Fruit fly (Drosophila melanogaster): ENCODE results near the gene Ccz1.

Ccz1 gene

dm6 chr3L:3892154-3892624 lies 6.8 kb downstream of the Ccz1 start, which contains the start of gene Fie (continued):
- TF ChIP-seq dl (GFP tag; optimal IDR thresholded peaks at IDR 0.05; ENCODE audit: insufficient read depth in 1 of 2, partially characterized antibody in 2 of 2) (no peak), usp (GFP tag; optimal IDR thresholded peaks at IDR 0.05) (no peak), fru (GFP tag; optimal IDR thresholded peaks at IDR 0.05) (peak; percentile 46)

- no peak for TF ChIP-seq Hnf4 (GFP tag; optimal IDR thresholded peaks at IDR 0.05)
- TF ChIP-seq dsf (GFP tag; optimal IDR thresholded peaks at IDR 0.05; ENCODE audit: borderline replicate concordance) = no peak
- no peak for TF ChIP-seq ey (GFP tag; optimal IDR thresholded peaks at IDR 0.05)
- no peak for TF ChIP-seq Abd-B (GFP tag; optimal IDR thresholded peaks at IDR 0.05)
- TF ChIP-seq pan (optimal IDR thresholded peaks at IDR 0.05) = no peak
- TF ChIP-seq OdsH (GFP tag; optimal IDR thresholded peaks at IDR 0.05) = no peak
- TF ChIP-seq Dfd (GFP tag; optimal IDR thresholded peaks at IDR 0.05) = no peak
- no peak for TF ChIP-seq Myc (optimal IDR thresholded peaks at IDR 0.05)
- no peak for TF ChIP-seq CG9705 (GFP tag; optimal IDR thresholded peaks at IDR 0.05)
- no peak for TF ChIP-seq CrebA (GFP tag; optimal IDR thresholded peaks at IDR 0.05; ENCODE audit: borderline replicate concordance)
- TF ChIP-seq psq (GFP tag; optimal IDR thresholded peaks at IDR 0.05) = no peak
- no peak for TF ChIP-seq h (GFP tag; optimal IDR thresholded peaks at IDR 0.05)
- TF ChIP-seq sage (GFP tag; optimal IDR thresholded peaks at IDR 0.05) = no peak
- TF ChIP-seq brk (GFP tag; optimal IDR thresholded peaks at IDR 0.05) = no peak
- no peak for TF ChIP-seq Sp1 (GFP tag; optimal IDR thresholded peaks at IDR 0.05)
These were observed 8.1 kb downstream of the Ccz1 start for dm6 chr3L:3890860-3891259.

DNA sequence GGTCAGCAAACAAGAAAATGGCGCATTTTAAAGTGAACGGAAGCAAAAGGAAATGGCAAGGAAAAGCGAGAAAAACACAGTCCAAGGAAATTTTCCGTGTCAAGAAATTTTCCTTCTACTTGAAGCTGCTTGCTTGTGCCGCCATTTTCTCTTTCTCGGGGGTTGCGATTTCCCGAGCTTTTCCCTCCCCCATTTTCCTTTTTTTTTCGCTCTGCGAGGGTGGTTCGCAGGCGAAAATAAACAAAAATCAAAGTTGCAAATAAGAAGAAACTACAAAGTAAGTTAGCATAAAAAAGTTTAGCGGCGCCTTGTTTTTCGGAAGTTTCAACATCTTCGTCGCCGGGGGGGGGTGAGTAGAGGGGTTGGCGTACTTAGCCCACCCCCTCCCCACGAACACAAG lies 11.6 kb downstream of the Ccz1 start:
- no peak for TF ChIP-seq foxo (GFP tag; optimal IDR thresholded peaks at IDR 0.05)
- no peak for TF ChIP-seq Abd-B (GFP tag; optimal IDR thresholded peaks at IDR 0.05)
- TF ChIP-seq Rel (GFP tag; optimal IDR thresholded peaks at IDR 0.05) = no peak
- no peak for TF ChIP-seq Rel (tag; optimal IDR thresholded peaks at IDR 0.05)
- no peak for TF ChIP-seq OdsH (GFP tag; optimal IDR thresholded peaks at IDR 0.05)
- no peak for TF ChIP-seq fru (GFP tag; optimal IDR thresholded peaks at IDR 0.05)
- no peak for TF ChIP-seq sv (GFP tag; optimal IDR thresholded peaks at IDR 0.05)
- TF ChIP-seq woc (GFP tag; optimal IDR thresholded peaks at IDR 0.05) = no peak
- TF ChIP-seq rgr (GFP tag; optimal IDR thresholded peaks at IDR 0.05) = no peak
- TF ChIP-seq Mio (GFP tag; optimal IDR thresholded peaks at IDR 0.05) = no peak
- no peak for TF ChIP-seq GATAd (GFP tag; optimal IDR thresholded peaks at IDR 0.05)
- no peak for TF ChIP-seq sage (GFP tag; optimal IDR thresholded peaks at IDR 0.05)
- TF ChIP-seq Hr78 (GFP tag; optimal IDR thresholded peaks at IDR 0.05) = no peak
- no peak for TF ChIP-seq dsf (GFP tag; optimal IDR thresholded peaks at IDR 0.05; ENCODE audit: borderline replicate concordance)
- no peak for TF ChIP-seq dmrt93B (GFP tag; optimal IDR thresholded peaks at IDR 0.05)

- TF ChIP-seq rgr (GFP tag; optimal IDR thresholded peaks at IDR 0.05) (no peak), Mio (GFP tag; optimal IDR thresholded peaks at IDR 0.05) (no peak), GATAd (GFP tag; optimal IDR thresholded peaks at IDR 0.05) (no peak), lola (GFP tag; optimal IDR thresholded peaks at IDR 0.05) (no peak), HLH106 (tag; optimal IDR thresholded peaks at IDR 0.05) (no peak), br (GFP tag; optimal IDR thresholded peaks at IDR 0.05) (no peak), sv (GFP tag; optimal IDR thresholded peaks at IDR 0.05) (no peak), CG32264 (GFP tag; optimal IDR thresholded peaks at IDR 0.05) (no peak), sage (GFP tag; optimal IDR thresholded peaks at IDR 0.05) (no peak), N (GFP tag; optimal IDR thresholded peaks at IDR 0.05) (no peak), Hr78 (GFP tag; optimal IDR thresholded peaks at IDR 0.05) (no peak), pan (optimal IDR thresholded peaks at IDR 0.05) (no peak), Hnf4 (GFP tag; optimal IDR thresholded peaks at IDR 0.05) (no peak)
These were observed 13.0 kb downstream of the Ccz1 start for dm6 chr3L:3885933-3886332.

DNA sequence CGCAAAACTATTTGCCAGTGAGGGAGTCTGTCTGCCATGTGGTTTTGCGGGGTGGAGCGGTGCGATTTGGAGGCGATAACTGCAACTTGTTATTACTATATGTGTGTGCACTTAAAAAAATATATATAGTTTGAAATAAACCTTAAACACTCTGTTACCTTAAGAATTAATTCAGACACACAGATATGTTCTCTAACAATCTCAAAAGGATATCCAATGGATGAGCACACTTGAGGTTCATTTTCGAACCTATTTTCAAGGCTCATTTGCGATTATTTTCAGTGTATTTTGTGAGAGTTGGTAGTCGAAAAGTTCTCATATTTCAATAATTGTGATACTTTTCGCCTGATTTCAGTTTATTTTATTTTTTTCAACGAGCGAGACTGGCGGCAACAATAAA lies 16.9 kb downstream of the Ccz1 start:
- TF ChIP-seq usp (GFP tag; optimal IDR thresholded peaks at IDR 0.05) = no peak
- no peak for TF ChIP-seq Hr78 (GFP tag; optimal IDR thresholded peaks at IDR 0.05)
- TF ChIP-seq CG9705 (GFP tag; optimal IDR thresholded peaks at IDR 0.05) = no peak
- TF ChIP-seq lola (GFP tag; optimal IDR thresholded peaks at IDR 0.05) = no peak
- no peak for TF ChIP-seq Hr83 (GFP tag; optimal IDR thresholded peaks at IDR 0.05; ENCODE audit: poor library complexity, severe bottlenecking)

Measured in whole organism, wandering third instar larva.